Worm (Caenorhabditis elegans) whole organism, L3 larva: Measurements from ENCODE around the gene fbxa-86.
A peak's percentile ranks its signal among the peaks of the same experiment; 100 is the strongest.

ENCODE experiments used
- R02D3.7 ChIP-seq: fragments of 150-350 bp; optimal IDR thresholded peaks from 2 replicates; lab custom pipeline; 2014; ENCODE audit warnings: missing biosample characterization, missing genetic modification characterization
- ZK546.5 ChIP-seq: sonication (generic microtip); optimal IDR thresholded peaks from 2 replicates; lab custom pipeline; 2017; ENCODE audit warnings: missing biosample characterization, missing genetic modification characterization
- aly-2 ChIP-seq: fragments of 150-350 bp; optimal IDR thresholded peaks from 2 replicates; lab custom pipeline; 2014; ENCODE audit warnings: missing biosample characterization, missing genetic modification characterization
- ama-1 ChIP-seq: fragments of 150-350 bp; optimal IDR thresholded peaks from 2 replicates; lab custom pipeline; 2018
- ceh-16 ChIP-seq: sonication (generic microtip); optimal IDR thresholded peaks from 2 replicates; lab custom pipeline; 2017; ENCODE audit warnings: missing biosample characterization, missing genetic modification characterization
- ceh-82 ChIP-seq: fragments of 150-350 bp; optimal IDR thresholded peaks from 2 replicates; lab custom pipeline; 2014; ENCODE audit warnings: missing biosample characterization, missing genetic modification characterization
- ceh-9 ChIP-seq: sonication (generic microtip); optimal IDR thresholded peaks from 2 replicates; lab custom pipeline; 2018; ENCODE audit warnings: missing biosample characterization, missing genetic modification characterization
- egl-27 ChIP-seq: sonication (generic microtip); optimal IDR thresholded peaks from 4 replicates; lab custom pipeline; 2017; ENCODE audit warnings: missing biosample characterization, missing genetic modification reagents, missing genetic modification characterization
- egl-5 ChIP-seq: fragments of 150-350 bp; optimal IDR thresholded peaks from 2 replicates; lab custom pipeline; 2017; ENCODE audit warnings: missing biosample characterization, missing genetic modification reagents, missing genetic modification characterization, inconsistent platforms
- elt-1 ChIP-seq: fragments of 150-350 bp; optimal IDR thresholded peaks from 2 replicates; lab custom pipeline; 2014; ENCODE audit warnings: missing biosample characterization, missing genetic modification characterization
- elt-2 ChIP-seq: sonication (generic microtip); optimal IDR thresholded peaks from 2 replicates; lab custom pipeline; 2016; ENCODE audit warnings: missing genetic modification reagents, mild to moderate bottlenecking, missing genetic modification characterization, missing compliant biosample characterization
- eor-1 ChIP-seq, 2 experiments: fragments of 150-350 bp; optimal IDR thresholded peaks; 2 replicates each; lab custom pipeline; 2014 to 2018; ENCODE audit warnings: missing biosample characterization in 2 of 2, missing genetic modification characterization in 2 of 2
- fkh-10 ChIP-seq: sonication (generic microtip); optimal IDR thresholded peaks from 2 replicates; lab custom pipeline; 2017; ENCODE audit warnings: missing biosample characterization, missing genetic modification reagents, missing genetic modification characterization
- hmg-11 ChIP-seq: sonication (generic microtip); optimal IDR thresholded peaks from 2 replicates; lab custom pipeline; 2016; ENCODE audit warnings: missing genetic modification characterization, missing compliant biosample characterization
- jun-1 ChIP-seq: fragments of 150-350 bp; optimal IDR thresholded peaks from 2 replicates; lab custom pipeline; 2014; ENCODE audit warnings: missing biosample characterization, missing genetic modification reagents, missing genetic modification characterization
- lin-15B ChIP-seq: fragments of 150-350 bp; optimal IDR thresholded peaks from 2 replicates; lab custom pipeline; 2014; ENCODE audit warnings: missing biosample characterization, missing genetic modification characterization
- lsy-12 ChIP-seq: sonication (generic microtip); optimal IDR thresholded peaks from 2 replicates; lab custom pipeline; 2016; ENCODE audit warnings: mild to moderate bottlenecking, missing genetic modification characterization, missing compliant biosample characterization
- mdl-1 ChIP-seq: fragments of 150-350 bp; optimal IDR thresholded peaks from 2 replicates; lab custom pipeline; 2014; ENCODE audit warnings: missing biosample characterization, missing genetic modification characterization
- nfya-1 ChIP-seq: sonication (generic microtip); optimal IDR thresholded peaks from 2 replicates; lab custom pipeline; 2017; ENCODE audit warnings: missing genetic modification characterization, mild to moderate bottlenecking, missing compliant biosample characterization, antibody characterized with exemption, moderate library complexity; ENCODE audit not compliant: insufficient read depth
- nhr-11 ChIP-seq: fragments of 150-350 bp; optimal IDR thresholded peaks from 2 replicates; lab custom pipeline; 2014; ENCODE audit warnings: missing biosample characterization, missing genetic modification characterization
- nhr-23 ChIP-seq: fragments of 150-350 bp; optimal IDR thresholded peaks from 2 replicates; lab custom pipeline; 2014; ENCODE audit warnings: missing biosample characterization, missing genetic modification reagents, missing genetic modification characterization
- nhr-237 ChIP-seq: fragments of 150-350 bp; optimal IDR thresholded peaks from 2 replicates; lab custom pipeline; 2014; ENCODE audit warnings: missing biosample characterization, missing genetic modification characterization
- nhr-25 ChIP-seq: sonication (generic microtip); optimal IDR thresholded peaks from 2 replicates; lab custom pipeline; 2017; ENCODE audit warnings: missing biosample characterization, missing genetic modification characterization
- nhr-28 ChIP-seq: fragments of 150-350 bp; optimal IDR thresholded peaks from 2 replicates; lab custom pipeline; 2014; ENCODE audit warnings: missing biosample characterization, missing genetic modification characterization
- nhr-43 ChIP-seq: sonication (generic microtip); optimal IDR thresholded peaks from 2 replicates; lab custom pipeline; 2016; ENCODE audit warnings: mild to moderate bottlenecking, missing genetic modification characterization, missing compliant biosample characterization; ENCODE audit not compliant: poor library complexity, severe bottlenecking
- nhr-67 ChIP-seq: fragments of 150-350 bp; optimal IDR thresholded peaks from 2 replicates; lab custom pipeline; 2014; ENCODE audit warnings: missing biosample characterization, missing genetic modification characterization
- nhr-76 ChIP-seq: fragments of 150-350 bp; sonication (generic microtip); optimal IDR thresholded peaks from 5 replicates; lab custom pipeline; 2014; ENCODE audit warnings: missing biosample characterization, missing genetic modification characterization
- nhr-77 ChIP-seq: fragments of 150-350 bp; optimal IDR thresholded peaks from 2 replicates; lab custom pipeline; 2014; ENCODE audit warnings: missing biosample characterization, missing genetic modification characterization
- pqm-1 ChIP-seq: fragments of 150-350 bp; optimal IDR thresholded peaks from 2 replicates; lab custom pipeline; 2017; ENCODE audit warnings: missing biosample characterization, missing genetic modification characterization, inconsistent platforms
- sea-2 ChIP-seq: fragments of 150-350 bp; sonication (generic microtip); optimal IDR thresholded peaks from 4 replicates; lab custom pipeline; 2014; ENCODE audit warnings: missing biosample characterization, missing genetic modification reagents, missing genetic modification characterization
- skn-1 ChIP-seq: fragments of 150-350 bp; optimal IDR thresholded peaks from 2 replicates; lab custom pipeline; 2014; ENCODE audit warnings: missing biosample characterization, missing genetic modification characterization
- snpc-4 ChIP-seq: fragments of 150-350 bp; optimal IDR thresholded peaks from 2 replicates; lab custom pipeline; 2014; ENCODE audit warnings: missing biosample characterization, missing genetic modification characterization
- tbx-2 ChIP-seq: sonication (generic microtip); optimal IDR thresholded peaks from 2 replicates; lab custom pipeline; 2016; ENCODE audit warnings: mild to moderate bottlenecking, missing genetic modification characterization, missing compliant biosample characterization
- unc-39 ChIP-seq: sonication (generic microtip); optimal IDR thresholded peaks from 4 replicates; lab custom pipeline; 2017; ENCODE audit warnings: missing biosample characterization, missing genetic modification characterization
- unc-62 ChIP-seq: fragments of 150-350 bp; sonication (generic microtip); optimal IDR thresholded peaks from 4 replicates; lab custom pipeline; 2014; ENCODE audit warnings: missing biosample characterization, missing genetic modification reagents, missing genetic modification characterization
- zag-1 ChIP-seq: fragments of 150-350 bp; optimal IDR thresholded peaks from 2 replicates; lab custom pipeline; 2014; ENCODE audit warnings: missing biosample characterization, missing genetic modification characterization
- ztf-11 ChIP-seq: fragments of 150-350 bp; optimal IDR thresholded peaks from 2 replicates; lab custom pipeline; 2014; ENCODE audit warnings: missing biosample characterization, missing genetic modification characterization
- ztf-4 ChIP-seq: fragments of 150-350 bp; optimal IDR thresholded peaks from 2 replicates; lab custom pipeline; 2014; ENCODE audit warnings: missing biosample characterization, missing genetic modification characterization

fbxa-86 gene

DNA sequence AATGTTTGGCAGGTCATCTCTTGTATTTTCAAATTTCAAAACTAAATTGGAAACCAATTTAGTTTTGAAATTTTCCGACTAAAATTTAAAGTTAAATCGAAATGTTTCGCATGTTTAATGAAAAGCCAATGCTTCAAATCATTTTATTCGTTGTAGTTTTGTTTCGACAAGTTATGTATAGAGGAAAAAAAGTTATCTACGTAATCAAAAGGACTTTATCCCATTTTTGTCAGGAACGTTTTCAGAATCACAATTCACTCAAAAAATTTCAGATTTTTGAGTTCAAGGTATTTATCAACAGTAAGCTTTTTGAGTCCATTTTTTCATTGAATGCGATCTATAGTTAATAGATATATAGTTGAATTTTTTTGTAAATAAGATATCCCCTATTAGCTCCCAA is 851 bp upstream of the fbxa-86 start, which contains the start of gene str-168:
Gene str-168, plus strand, starts transcription at position 301 of the 400 bp plus-strand sequence.
- TF ChIP-seq ZK546.5 (tag; lab: Kevin White, UChicago) (no peak), unc-39 (tag; lab: Kevin White, UChicago) (no peak), ceh-82 (tag; lab: Kevin White, UChicago) (no peak), nhr-237 (no peak), nhr-67 (tag; lab: Kevin White, UChicago) (no peak), unc-62 (GFP tag; lab: Kevin White, UChicago) (no peak), aly-2 (tag; lab: Kevin White, UChicago) (no peak), R02D3.7 (no peak), ztf-11 (tag; lab: Kevin White, UChicago) (no peak), nhr-11 (no peak), nhr-28 (tag; lab: Kevin White, UChicago) (no peak), pqm-1 (tag; lab: Kevin White, UChicago) (no peak), nhr-77 (no peak), eor-1 (tag; optimal IDR thresholded peaks at IDR 0.05; lab: Kevin White, UChicago) (no peak), egl-5 (no peak), nhr-76 (tag; lab: Kevin White, UChicago) (no peak), tbx-2 (tag; lab: Kevin White, UChicago) (no peak), ceh-16 (tag; lab: Kevin White, UChicago) (no peak), nhr-23 (no peak)

DNA sequence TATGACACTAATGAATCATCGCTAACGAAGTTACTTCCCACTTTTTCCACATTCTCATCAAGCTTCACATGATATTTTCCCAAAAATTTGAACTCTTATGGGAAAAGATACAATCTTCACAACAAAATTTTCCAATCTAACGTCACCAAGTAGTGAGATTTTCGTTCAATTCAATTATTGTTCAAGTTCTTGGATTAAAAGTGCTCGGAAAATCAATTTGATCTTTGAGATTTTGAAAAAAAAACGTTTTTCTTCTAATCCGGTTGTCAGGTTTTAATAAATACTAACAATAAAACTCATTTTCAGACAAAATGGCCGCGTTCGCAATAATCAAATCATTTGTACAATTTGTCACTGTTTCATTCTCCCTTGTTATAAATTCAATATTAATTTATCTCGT is 3.7 kb downstream of the fbxa-86 start, which contains the start of gene str-153:
Gene str-153, plus strand, starts transcription at position 301 of the 400 bp plus-strand sequence.
- no peak for TF ChIP-seq egl-27
- no peak for TF ChIP-seq nhr-23
- no peak for TF ChIP-seq R02D3.7
- no peak for TF ChIP-seq zag-1
- TF ChIP-seq nfya-1 = no peak
- no peak for TF ChIP-seq nhr-77
- no peak for TF ChIP-seq skn-1 (tag; lab: Kevin White, UChicago)
- no peak for TF ChIP-seq nhr-237
- no peak for TF ChIP-seq ZK546.5 (tag; lab: Kevin White, UChicago)
- no peak for TF ChIP-seq jun-1 (tag; lab: Kevin White, UChicago)
- TF ChIP-seq eor-1 (tag; optimal IDR thresholded peaks at IDR 0.05; lab: Kevin White, UChicago) = no peak
- TF ChIP-seq aly-2 (tag; lab: Kevin White, UChicago) = no peak
- TF ChIP-seq mdl-1 (tag; lab: Kevin White, UChicago) = no peak
- no peak for TF ChIP-seq ama-1
- no peak for TF ChIP-seq egl-5
- no peak for TF ChIP-seq ceh-9 (tag; lab: Kevin White, UChicago)

DNA sequence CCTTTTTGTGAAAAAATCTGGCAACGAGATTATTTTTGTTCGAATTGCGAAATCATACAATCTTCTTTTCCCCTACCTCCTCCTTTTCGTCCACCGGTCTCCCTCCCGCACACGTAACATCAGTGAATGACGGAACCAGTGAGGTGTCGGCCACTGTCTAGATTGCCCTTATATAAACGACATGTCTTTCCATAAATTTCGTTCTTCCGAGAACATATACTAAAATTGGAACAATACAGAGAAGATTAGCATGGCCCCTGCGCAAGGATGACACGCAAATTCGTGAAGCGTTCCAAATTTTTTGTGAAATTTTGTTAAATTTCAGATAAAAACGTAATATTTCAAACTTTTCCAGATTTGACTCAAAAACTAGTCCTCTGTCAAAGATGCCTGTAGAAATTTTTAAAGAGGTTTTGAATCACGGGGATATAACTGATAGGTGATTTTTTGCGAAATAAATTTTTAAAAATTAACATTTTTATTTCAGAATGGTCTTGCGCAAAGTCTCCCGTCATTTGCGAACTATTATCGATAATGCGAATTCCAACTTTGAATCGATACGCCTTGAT is 7.0 kb downstream of the fbxa-86 start:
- TF ChIP-seq snpc-4 (tag; lab: Kevin White, UChicago) (peak; percentile 95), elt-2 (tag; lab: Kevin White, UChicago) (peak; percentile 4), nhr-11 (no peak), nhr-43 (tag; lab: Kevin White, UChicago) (peak; percentile 65), nhr-28 (tag; lab: Kevin White, UChicago) (no peak), fkh-10 (GFP tag; lab: Kevin White, UChicago) (no peak), ztf-11 (tag; lab: Kevin White, UChicago) (no peak), nhr-25 (peak; percentile 24), lsy-12 (tag; lab: Kevin White, UChicago) (no peak), egl-5 (no peak), ztf-4 (no peak), hmg-11 (tag; lab: Kevin White, UChicago) (no peak), nhr-237 (no peak), tbx-2 (tag; lab: Kevin White, UChicago) (no peak), nfya-1 (peak; percentile 23)

ce11 chrIV:4930045-4930444 is 7.8 kb downstream of the fbxa-86 start, which contains the start of gene Y9C9A.8:
TSS of gene Y9C9A.8 (plus strand) at chrIV:4930345.
- TF ChIP-seq ceh-82 (tag; lab: Kevin White, UChicago) (no peak), unc-62 (GFP tag; lab: Kevin White, UChicago) (no peak), sea-2 (no peak), lin-15B (tag; lab: Kevin White, UChicago) (no peak), eor-1 (tag; optimal IDR thresholded peaks at IDR 0.05; lab: Kevin White, UChicago) (no peak), nhr-237 (no peak), ZK546.5 (tag; lab: Kevin White, UChicago) (no peak), nhr-77 (no peak), tbx-2 (tag; lab: Kevin White, UChicago) (no peak), elt-1 (tag; lab: Kevin White, UChicago) (no peak), aly-2 (tag; lab: Kevin White, UChicago) (no peak), pqm-1 (tag; lab: Kevin White, UChicago) (no peak), nhr-67 (tag; lab: Kevin White, UChicago) (no peak), ztf-11 (tag; lab: Kevin White, UChicago) (no peak)
